Worm (Caenorhabditis elegans) whole organism, midembryonic: ENCODE results near the gene dhcr-24.

Experiments used
- T22C8.4 ChIP-seq: fragments of 200-800 bp; sonication (Bioruptor generic); IDR thresholded peaks from 2 replicates; pipeline ENCODE4 v1.3.6; 2022; ENCODE audit warnings: missing genetic modification characterization, missing compliant biosample characterization
- flt-1 ChIP-seq: fragments of 200-800 bp; sonication (Bioruptor generic); IDR thresholded peaks from 2 replicates; pipeline ENCODE4 v1.3.6; 2022; ENCODE audit warnings: missing genetic modification characterization, missing compliant biosample characterization
- klf-2 ChIP-seq: fragments of 200-800 bp; sonication (Bioruptor generic); conservative IDR thresholded peaks from 2 replicates; pipeline ENCODE4 v1.3.6; 2022; ENCODE audit warnings: missing genetic modification reagents, missing genetic modification characterization, missing compliant biosample characterization
- med-1 ChIP-seq: sonication (generic microtip); optimal IDR thresholded peaks from 2 replicates; lab custom pipeline; 2017; ENCODE audit warnings: missing genetic modification characterization, mild to moderate bottlenecking, missing compliant biosample characterization, antibody characterized with exemption, missing genetic modification reagents; ENCODE audit not compliant: insufficient read depth
- ref-1 ChIP-seq: fragments of 200-800 bp; sonication (Bioruptor generic); conservative IDR thresholded peaks from 2 replicates; pipeline ENCODE4 v1.3.6; 2022; ENCODE audit warnings: missing genetic modification reagents, missing genetic modification characterization, missing compliant biosample characterization
- tab-1 ChIP-seq: fragments of 200-800 bp; sonication (Bioruptor generic); IDR thresholded peaks from 2 replicates; pipeline ENCODE4 v1.3.6; 2022; ENCODE audit warnings: missing genetic modification characterization, missing compliant biosample characterization
- ztf-29 ChIP-seq: fragments of 200-800 bp; sonication (Bioruptor generic); IDR thresholded peaks from 2 replicates; pipeline ENCODE4 v1.3.6; 2022; ENCODE audit warnings: missing genetic modification reagents, missing genetic modification characterization, missing compliant biosample characterization

- TF ChIP-seq ztf-29 (GFP tag; lab: Robert Waterston, UW) (no peak), med-1 (GFP tag; lab: Kevin White, UChicago) (no peak), flt-1 (GFP tag; lab: Robert Waterston, UW) (no peak), ref-1 (GFP tag; lab: Robert Waterston, UW) (no peak), T22C8.4 (GFP tag; lab: Robert Waterston, UW) (no peak), tab-1 (no peak), klf-2 (GFP tag; lab: Robert Waterston, UW) (no peak)
Measured at ce11 chrX:2567761-2568160, 3.8 kb upstream of the dhcr-24 start.
